Fruit fly (Drosophila melanogaster): ENCODE measurements around the gene TotF.

Gene TotF

DNA sequence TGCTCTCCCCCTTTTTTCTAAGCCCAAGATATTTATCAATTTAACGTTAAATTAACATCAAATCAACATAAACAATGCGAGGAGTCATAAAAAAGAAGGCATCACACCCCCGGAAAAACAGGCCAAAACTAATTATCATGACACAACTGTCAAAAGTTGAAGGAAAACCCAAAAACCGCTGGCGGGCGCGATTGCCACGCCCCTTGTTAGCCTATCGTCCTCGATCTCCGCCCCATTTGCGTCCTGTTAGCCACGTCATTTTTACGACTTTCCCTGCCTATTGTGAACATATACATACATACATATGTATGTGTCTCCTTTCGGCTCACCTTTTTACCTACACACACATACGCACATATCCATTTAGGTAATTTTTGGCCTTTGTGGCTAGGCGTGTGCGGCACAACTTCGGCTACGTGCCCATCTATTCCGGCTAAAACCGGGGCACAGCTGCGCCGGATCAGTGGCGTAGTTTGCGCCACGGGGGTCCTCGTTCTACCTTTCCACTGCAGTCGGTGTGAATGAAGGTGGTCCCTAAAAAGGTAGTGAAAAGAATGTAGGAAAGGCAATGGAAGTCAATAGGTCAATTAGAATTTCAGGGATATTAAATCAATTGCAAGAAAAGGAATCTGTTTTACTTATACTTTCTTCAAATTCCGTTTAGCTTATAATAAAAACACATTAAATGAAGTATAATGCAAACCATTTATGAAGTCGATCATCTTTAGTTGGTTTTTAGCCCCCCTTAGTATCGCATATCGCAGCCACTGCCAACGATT is 45.4 kb downstream of the TotF start (continued):
- TF ChIP-seq Camta (GFP tag; optimal IDR thresholded peaks at IDR 0.05) = peak; percentile 20
- TF ChIP-seq CG6272 (GFP tag; IDR thresholded peaks at IDR 0.05) = 0 out of 2 replicates have a peak, but pooled peaks have one; percentile 14
- TF ChIP-seq gem (tag; optimal IDR thresholded peaks at IDR 0.05) = peak; percentile 77
- peak; percentile 9 for TF ChIP-seq CG6813 (GFP tag; optimal IDR thresholded peaks at IDR 0.05)
- peak; percentile 45 for TF ChIP-seq CG1603 (tag; optimal IDR thresholded peaks at IDR 0.05)
- TF ChIP-seq seq (GFP tag; IDR thresholded peaks at IDR 0.05) = 0 out of 2 replicates have a peak, but pooled peaks have one; percentile 18
- TF ChIP-seq fu2 (GFP tag; optimal IDR thresholded peaks at IDR 0.05) = peak; percentile 11
- peak; percentile 46 for TF ChIP-seq CG12659 (GFP tag; optimal IDR thresholded peaks at IDR 0.05)
- TF ChIP-seq tap (tag; optimal IDR thresholded peaks at IDR 0.05) = peak; percentile 27
- peak; percentile 2 for TF ChIP-seq CG12769 (tag; optimal IDR thresholded peaks at IDR 0.05)
- TF ChIP-seq Abd-B (GFP tag; optimal IDR thresholded peaks at IDR 0.05) = peak; percentile 40
- peak; percentile 9 for TF ChIP-seq cato (GFP tag; optimal IDR thresholded peaks at IDR 0.05; ENCODE audit: borderline replicate concordance)
- TF ChIP-seq CG4820 (GFP tag; optimal IDR thresholded peaks at IDR 0.05) = peak; percentile 9
- TF ChIP-seq maf-S (GFP tag; optimal IDR thresholded peaks at IDR 0.05) = peak; percentile 24
- peak; percentile 39; the same call in 1 of the 2 replicates for TF ChIP-seq CG9932 (GFP tag; IDR thresholded peaks at IDR 0.05)
- TF ChIP-seq CG9215 (GFP tag; IDR thresholded peaks at IDR 0.05) = no peak; the same call in 1 of the 2 replicates
- peak; percentile 30 for TF ChIP-seq CG18599 (GFP tag; optimal IDR thresholded peaks at IDR 0.05)
- TF ChIP-seq CG8281 (tag; optimal IDR thresholded peaks at IDR 0.05) = no peak
- TF ChIP-seq CG3065 (GFP tag; optimal IDR thresholded peaks at IDR 0.05) = peak; percentile 72
- TF ChIP-seq nerfin-1 (tag; optimal IDR thresholded peaks at IDR 0.05) = peak; percentile 2
- TF ChIP-seq pum (GFP tag; optimal IDR thresholded peaks at IDR 0.05) = peak; percentile 44
- TF ChIP-seq CG3281 (GFP tag; optimal IDR thresholded peaks at IDR 0.05) = peak; percentile 3
- peak; percentile 39 for TF ChIP-seq PHDP (tag; optimal IDR thresholded peaks at IDR 0.05)
- TF ChIP-seq Dek (tag; optimal IDR thresholded peaks at IDR 0.05) = peak; percentile 17
- TF ChIP-seq CG2712 (tag; optimal IDR thresholded peaks at IDR 0.05) = peak; percentile 73
- TF ChIP-seq CG12219 (GFP tag; optimal IDR thresholded peaks at IDR 0.05) = peak; percentile 13
- TF ChIP-seq gce (GFP tag; IDR thresholded peaks at IDR 0.05) = no peak
- no peak for TF ChIP-seq C15 (GFP tag; IDR thresholded peaks at IDR 0.05)
- no peak for TF ChIP-seq Bgb (GFP tag; IDR thresholded peaks at IDR 0.05; ENCODE audit: partially characterized antibody)
- TF ChIP-seq pho (GFP tag; optimal IDR thresholded peaks at IDR 0.05) = no peak
- TF ChIP-seq CG8478 (optimal IDR thresholded peaks at IDR 0.05) = no peak
- TF ChIP-seq org-1 (GFP tag; optimal IDR thresholded peaks at IDR 0.05) = peak; percentile 57
- no peak for TF ChIP-seq CG34376 (GFP tag; optimal IDR thresholded peaks at IDR 0.05)
- TF ChIP-seq bbx (GFP tag; IDR thresholded peaks at IDR 0.05; ENCODE audit: partially characterized antibody) = no peak
- TF ChIP-seq Chrac-16 (GFP tag; optimal IDR thresholded peaks at IDR 0.05) = peak; percentile 39
- TF ChIP-seq lbe (GFP tag; optimal IDR thresholded peaks at IDR 0.05) = no peak
- TF ChIP-seq Fer1 (GFP tag; optimal IDR thresholded peaks at IDR 0.05) = peak; percentile 47
- TF ChIP-seq vvl (GFP tag; IDR thresholded peaks at IDR 0.05) = peak; percentile 16; the same call in 1 of the 2 replicates
- peak; percentile 45 for TF ChIP-seq CG17359 (tag; optimal IDR thresholded peaks at IDR 0.05)
- no peak for TF ChIP-seq caup (GFP tag; optimal IDR thresholded peaks at IDR 0.05; ENCODE audit: severe bottlenecking)
- TF ChIP-seq HHEX (GFP tag; optimal IDR thresholded peaks at IDR 0.05) = peak; percentile 27
- TF ChIP-seq D (optimal IDR thresholded peaks at IDR 0.05) = no peak
- TF ChIP-seq D (GFP tag; optimal IDR thresholded peaks at IDR 0.05) = peak; percentile 30
- TF ChIP-seq wor (GFP tag; IDR thresholded peaks at IDR 0.05) = peak; percentile 19; the same call in 1 of the 2 replicates
- TF ChIP-seq ATbp (GFP tag; optimal IDR thresholded peaks at IDR 0.05) = peak; percentile 15
- peak; percentile 28 for TF ChIP-seq jumu (GFP tag; optimal IDR thresholded peaks at IDR 0.05)
- 0 out of 2 replicates have a peak, but pooled peaks have one; percentile 10 for TF ChIP-seq klu (GFP tag; IDR thresholded peaks at IDR 0.05)
- TF ChIP-seq CG18476 (GFP tag; optimal IDR thresholded peaks at IDR 0.05) = no peak
- TF ChIP-seq Ets65A (GFP tag) = peak; percentile 92

All from whole organism, embryonic.